Fruit fly (Drosophila melanogaster) whole organism, embryonic: ENCODE results near the gene CG4968.

Experiments
- Abd-B ChIP-seq: fragments of 200-800 bp; sonication (Bioruptor generic); optimal IDR thresholded peaks from 2 replicates; lab custom pipeline; 2018; ENCODE audit warnings: missing biosample characterization, mild to moderate bottlenecking, missing genetic modification characterization, moderate library complexity
- Antp ChIP-seq: fragments of 200-800 bp; sonication (Bioruptor generic); optimal IDR thresholded peaks from 3 replicates; lab custom pipeline; 2016; ENCODE audit warnings: missing biosample characterization, missing genetic modification characterization
- Atf3 ChIP-seq: fragments of 200-800 bp; sonication (Bioruptor generic); optimal IDR thresholded peaks from 3 replicates; lab custom pipeline; 2016; ENCODE audit warnings: missing biosample characterization, missing genetic modification characterization
- Bgb ChIP-seq: fragments of 200-800 bp; sonication (Bioruptor generic); IDR thresholded peaks from 2 replicates; pipeline ENCODE4 v1.3.6; 2022; ENCODE audit warnings: missing biosample characterization, missing genetic modification characterization; ENCODE audit not compliant: partially characterized antibody
- CG12659 ChIP-seq: fragments of 200-800 bp; sonication (Bioruptor generic); optimal IDR thresholded peaks from 3 replicates; lab custom pipeline; 2017; ENCODE audit warnings: mild to moderate bottlenecking, missing biosample characterization, missing genetic modification reagents, missing genetic modification characterization
- CG14667 ChIP-seq: fragments of 200-800 bp; sonication (Bioruptor generic); IDR thresholded peaks from 2 replicates; pipeline ENCODE4 v1.3.6; 2022; ENCODE audit warnings: missing biosample characterization, missing genetic modification characterization
- CG14965 ChIP-seq: fragments of 200-800 bp; sonication (Bioruptor generic); optimal IDR thresholded peaks from 2 replicates; lab custom pipeline; 2016; ENCODE audit warnings: missing biosample characterization, missing genetic modification characterization, borderline replicate concordance
- CG15073 ChIP-seq: fragments of 200-800 bp; sonication (Bioruptor generic); optimal IDR thresholded peaks from 2 replicates; lab custom pipeline; 2016; ENCODE audit warnings: missing biosample characterization, missing genetic modification characterization
- CG15601 ChIP-seq: fragments of 200-800 bp; sonication (Bioruptor generic); optimal IDR thresholded peaks from 3 replicates; lab custom pipeline; 2019; ENCODE audit warnings: missing biosample characterization, mild to moderate bottlenecking, missing genetic modification characterization, moderate library complexity
- CG1603 ChIP-seq: fragments of 200-800 bp; sonication (Bioruptor generic); optimal IDR thresholded peaks from 2 replicates; lab custom pipeline; 2019; ENCODE audit warnings: missing biosample characterization, mild to moderate bottlenecking, missing genetic modification characterization, moderate library complexity
- CG17328 ChIP-seq: fragments of 200-800 bp; sonication (Bioruptor generic); IDR thresholded peaks from 2 replicates; pipeline ENCODE4 v1.3.6; 2022; ENCODE audit warnings: missing biosample characterization, missing genetic modification characterization
- CG17361 ChIP-seq: fragments of 200-800 bp; sonication (Bioruptor generic); IDR thresholded peaks from 3 replicates; pipeline ENCODE4 v1.3.6; 2022; ENCODE audit warnings: missing biosample characterization, missing genetic modification characterization
- CG17385 ChIP-seq: fragments of 200-800 bp; sonication (Bioruptor generic); optimal IDR thresholded peaks from 3 replicates; lab custom pipeline; 2018; ENCODE audit warnings: missing biosample characterization, mild to moderate bottlenecking, missing genetic modification characterization
- CG1792 ChIP-seq: fragments of 200-800 bp; sonication (Bioruptor generic); optimal IDR thresholded peaks from 2 replicates; lab custom pipeline; 2016; ENCODE audit warnings: missing biosample characterization, missing genetic modification characterization
- CG2129 ChIP-seq: fragments of 200-800 bp; sonication (Bioruptor generic); IDR thresholded peaks from 2 replicates; pipeline ENCODE4 v1.3.6; 2022; ENCODE audit warnings: missing biosample characterization, missing genetic modification characterization; ENCODE audit not compliant: partially characterized antibody
- CG2875 ChIP-seq: fragments of 200-800 bp; sonication (Bioruptor generic); optimal IDR thresholded peaks from 2 replicates; lab custom pipeline; 2017; ENCODE audit warnings: missing biosample characterization, mild to moderate bottlenecking, missing genetic modification characterization, missing genetic modification reagents
- CG4404 ChIP-seq: fragments of 200-800 bp; sonication (Bioruptor generic); IDR thresholded peaks from 2 replicates; pipeline ENCODE4 v1.3.6; 2022; ENCODE audit warnings: missing biosample characterization, missing genetic modification characterization
- CG4707 ChIP-seq: fragments of 200-800 bp; sonication (Bioruptor generic); optimal IDR thresholded peaks from 2 replicates; lab custom pipeline; 2018; ENCODE audit warnings: missing biosample characterization, mild to moderate bottlenecking, missing genetic modification characterization, moderate library complexity
- CG6272 ChIP-seq: fragments of 200-800 bp; sonication (Bioruptor generic); IDR thresholded peaks from 2 replicates; pipeline ENCODE4 v1.3.6; 2022; ENCODE audit warnings: missing biosample characterization, missing genetic modification characterization
- CG8765 ChIP-seq: fragments of 200-800 bp; sonication (Bioruptor generic); IDR thresholded peaks from 2 replicates; pipeline ENCODE4 v1.3.6; 2022; ENCODE audit warnings: missing biosample characterization, missing genetic modification characterization
- D ChIP-seq, 2 experiments: fragments of 200-800 bp in 1 of 2; fragments of >200 bp in 1 of 2; sonication (Bioruptor generic) in 1 of 2; optimal IDR thresholded peaks; 2 replicates in 1 of 2; 3 replicates in 1 of 2; lab custom pipeline; 2017; ENCODE audit warnings: mild to moderate bottlenecking in 1 of 2, missing biosample characterization in 1 of 2, missing genetic modification characterization in 1 of 2, missing genetic modification reagents in 1 of 2
- Dad ChIP-seq: fragments of 200-800 bp; sonication (Bioruptor generic); optimal IDR thresholded peaks from 3 replicates; lab custom pipeline; 2016; ENCODE audit warnings: missing biosample characterization, missing genetic modification characterization
- Dek ChIP-seq: fragments of 200-800 bp; sonication (Bioruptor generic); optimal IDR thresholded peaks from 3 replicates; lab custom pipeline; 2019; ENCODE audit warnings: missing biosample characterization, mild to moderate bottlenecking, missing genetic modification characterization, moderate library complexity
- ERR ChIP-seq: fragments of 200-800 bp; sonication (Bioruptor generic); optimal IDR thresholded peaks from 2 replicates; lab custom pipeline; 2016; ENCODE audit warnings: missing biosample characterization, missing genetic modification characterization
- Ets65A ChIP-seq: fragments of 200-800 bp; sonication (Bioruptor generic); peaks from one replicate; lab custom pipeline; 2016; ENCODE audit warnings: missing biosample characterization, missing genetic modification characterization
- HHEX ChIP-seq: fragments of 200-800 bp; sonication (Bioruptor generic); optimal IDR thresholded peaks from 3 replicates; lab custom pipeline; 2017; ENCODE audit warnings: missing biosample characterization, mild to moderate bottlenecking, missing genetic modification characterization, missing genetic modification reagents
- Hmr ChIP-seq: fragments of 200-800 bp; sonication (Bioruptor generic); optimal IDR thresholded peaks from 3 replicates; lab custom pipeline; 2017; ENCODE audit warnings: mild to moderate bottlenecking, missing biosample characterization, missing genetic modification reagents, missing genetic modification characterization
- MTF-1 ChIP-seq: fragments of 200-800 bp; sonication (Bioruptor generic); optimal IDR thresholded peaks from 2 replicates; lab custom pipeline; 2018; ENCODE audit warnings: missing biosample characterization, mild to moderate bottlenecking, missing genetic modification characterization, borderline replicate concordance
- Meics ChIP-seq: fragments of 200-800 bp; sonication (Bioruptor generic); optimal IDR thresholded peaks from 2 replicates; lab custom pipeline; 2017; ENCODE audit warnings: missing biosample characterization, mild to moderate bottlenecking, missing genetic modification characterization
- Nf-YA ChIP-seq: fragments of 200-800 bp; sonication (Bioruptor generic); IDR thresholded peaks from 2 replicates; pipeline ENCODE4 v1.3.6; 2022; ENCODE audit warnings: missing biosample characterization, missing genetic modification characterization
- Poxn ChIP-seq: fragments of 200-800 bp; sonication (Bioruptor generic); IDR thresholded peaks from 2 replicates; pipeline ENCODE4 v1.3.6; 2022; ENCODE audit warnings: missing biosample characterization, missing genetic modification characterization
- Sry-β ChIP-seq: fragments of 200-800 bp; sonication (Bioruptor generic); optimal IDR thresholded peaks from 2 replicates; lab custom pipeline; 2018; ENCODE audit warnings: missing biosample characterization, mild to moderate bottlenecking, missing genetic modification characterization, moderate library complexity
- Taf1 ChIP-seq: fragments of 200-800 bp; sonication (Bioruptor generic); IDR thresholded peaks from 2 replicates; pipeline ENCODE4 v1.3.6; 2022; ENCODE audit warnings: missing biosample characterization, missing genetic modification characterization
- corto ChIP-seq: fragments of 200-800 bp; sonication (Bioruptor generic); optimal IDR thresholded peaks from 2 replicates; lab custom pipeline; 2016; ENCODE audit warnings: missing biosample characterization, mild to moderate bottlenecking, missing genetic modification characterization, moderate library complexity
- danr ChIP-seq: fragments of 200-800 bp; sonication (Bioruptor generic); IDR thresholded peaks from 2 replicates; pipeline ENCODE4 v1.3.6; 2022; ENCODE audit warnings: missing biosample characterization, missing genetic modification characterization
- dm ChIP-seq: fragments of 200-800 bp; sonication (Bioruptor generic); optimal IDR thresholded peaks from 3 replicates; lab custom pipeline; 2016; ENCODE audit warnings: missing biosample characterization, missing genetic modification characterization
- ewg ChIP-seq: fragments of 200-800 bp; sonication (Bioruptor generic); optimal IDR thresholded peaks from 3 replicates; lab custom pipeline; 2017; ENCODE audit warnings: mild to moderate bottlenecking, missing biosample characterization, missing genetic modification reagents, missing genetic modification characterization
- fru ChIP-seq: fragments of >200 bp; optimal IDR thresholded peaks from 2 replicates; lab custom pipeline; 2017
- gcm2 ChIP-seq: fragments of 200-800 bp; sonication (Bioruptor generic); optimal IDR thresholded peaks from 2 replicates; lab custom pipeline; 2016; ENCODE audit warnings: missing biosample characterization, missing genetic modification characterization
- gem ChIP-seq: fragments of 200-800 bp; sonication (Bioruptor generic); optimal IDR thresholded peaks from 2 replicates; lab custom pipeline; 2019; ENCODE audit warnings: missing biosample characterization, mild to moderate bottlenecking, missing genetic modification characterization, moderate library complexity
- grau ChIP-seq: fragments of 200-800 bp; optimal IDR thresholded peaks from 3 replicates; lab custom pipeline; 2019; ENCODE audit warnings: missing biosample characterization, mild to moderate bottlenecking, missing genetic modification characterization, moderate library complexity
- hbn ChIP-seq: fragments of 200-800 bp; sonication (Bioruptor generic); IDR thresholded peaks from 2 replicates; pipeline ENCODE4 v1.3.6; 2022; ENCODE audit warnings: missing biosample characterization, missing genetic modification characterization; ENCODE audit not compliant: partially characterized antibody
- kay ChIP-seq: fragments of 200-800 bp; sonication (Bioruptor generic); optimal IDR thresholded peaks from 2 replicates; lab custom pipeline; 2016; ENCODE audit warnings: missing biosample characterization, missing genetic modification characterization
- klu ChIP-seq: fragments of 200-800 bp; sonication (Bioruptor generic); IDR thresholded peaks from 2 replicates; pipeline ENCODE4 v1.3.6; 2022; ENCODE audit warnings: missing biosample characterization, missing genetic modification characterization
- oc ChIP-seq: fragments of 200-800 bp; sonication (Bioruptor generic); optimal IDR thresholded peaks from 2 replicates; lab custom pipeline; 2018; ENCODE audit warnings: missing biosample characterization, mild to moderate bottlenecking, missing genetic modification characterization, moderate library complexity
- org-1 ChIP-seq: fragments of 200-800 bp; sonication (Bioruptor generic); optimal IDR thresholded peaks from 2 replicates; lab custom pipeline; 2017; ENCODE audit warnings: missing biosample characterization, missing genetic modification characterization
- repo ChIP-seq: fragments of 200-800 bp; sonication (Bioruptor generic); optimal IDR thresholded peaks from 2 replicates; lab custom pipeline; 2016; ENCODE audit warnings: missing biosample characterization, missing genetic modification characterization
- tin ChIP-seq: fragments of 200-800 bp; sonication (Bioruptor generic); optimal IDR thresholded peaks from 3 replicates; lab custom pipeline; 2016; ENCODE audit warnings: missing biosample characterization, missing genetic modification characterization
- tll ChIP-seq, 2 experiments: fragments of 200-800 bp in 1 of 2; fragments of >200 bp in 1 of 2; sonication (Bioruptor generic) in 1 of 2; optimal IDR thresholded peaks; 2 replicates each; lab custom pipeline; 2017 to 2019; ENCODE audit warnings: missing biosample characterization in 2 of 2, missing genetic modification characterization in 2 of 2, mild to moderate bottlenecking in 1 of 2, moderate library complexity in 1 of 2
- trh ChIP-seq: fragments of 200-800 bp; sonication (Bioruptor generic); optimal IDR thresholded peaks from 2 replicates; lab custom pipeline; 2016; ENCODE audit warnings: missing biosample characterization, missing genetic modification characterization

CG4968 gene

dm6 chr2L:10321036-10321583 lies 14.4 kb downstream of the CG4968 start (continued):
- no peak for TF ChIP-seq Nf-YA (GFP tag; lab: Robert Waterston, UW)
- TF ChIP-seq CG12659 (GFP tag; lab: Kevin White, UChicago) = peak; percentile 26
- no peak for TF ChIP-seq Dek (tag; lab: Kevin White, UChicago)
- no peak for TF ChIP-seq CG4707 (GFP tag; lab: Kevin White, UChicago)
- TF ChIP-seq CG8765 = no peak
- TF ChIP-seq Ets65A = peak; percentile 85
- TF ChIP-seq repo = no peak
- TF ChIP-seq grau (tag; lab: Kevin White, UChicago) = no peak
- no peak for TF ChIP-seq CG2129
- peak; percentile 2 for TF ChIP-seq CG1603 (tag; lab: Kevin White, UChicago)
- TF ChIP-seq kay (GFP tag; lab: Kevin White, UChicago) = no peak
- no peak for TF ChIP-seq oc (tag; lab: Kevin White, UChicago)
- TF ChIP-seq danr (GFP tag; lab: Robert Waterston, UW) = no peak
- no peak for TF ChIP-seq CG14965 (GFP tag; lab: Kevin White, UChicago)
- TF ChIP-seq Antp (GFP tag; lab: Kevin White, UChicago) = peak; percentile 18
- no peak; the same call in none of the 2 replicates for TF ChIP-seq hbn (GFP tag; lab: Robert Waterston, UW)
- TF ChIP-seq Poxn = no peak
- no peak for TF ChIP-seq dm (GFP tag; lab: Kevin White, UChicago)
- TF ChIP-seq CG6272 = no peak
- no peak for TF ChIP-seq Atf3 (GFP tag; lab: Kevin White, UChicago)
- no peak for TF ChIP-seq CG17385 (GFP tag; lab: Kevin White, UChicago)
- no peak for TF ChIP-seq Abd-B (GFP tag; lab: Kevin White, UChicago)
- TF ChIP-seq gem (tag; lab: Kevin White, UChicago) = no peak
- TF ChIP-seq ERR (GFP tag; lab: Kevin White, UChicago) = no peak
- no peak for TF ChIP-seq CG17328 (GFP tag; lab: Robert Waterston, UW)
- TF ChIP-seq Meics (GFP tag; lab: Kevin White, UChicago) = peak; percentile 16
- TF ChIP-seq trh = no peak
- no peak for TF ChIP-seq CG15601
- TF ChIP-seq klu (GFP tag; lab: Robert Waterston, UW) = no peak
- no peak for TF ChIP-seq CG14667 (GFP tag; lab: Robert Waterston, UW)
- no peak for TF ChIP-seq Hmr (GFP tag; lab: Kevin White, UChicago)
- no peak for TF ChIP-seq Taf1 (GFP tag; lab: Robert Waterston, UW)
- TF ChIP-seq MTF-1 = no peak
- TF ChIP-seq CG17361 (GFP tag; lab: Robert Waterston, UW) = peak; percentile 43; the same call in 1 of the 3 replicates
- no peak for TF ChIP-seq Sry-β (GFP tag; lab: Kevin White, UChicago)
- peak; percentile 14 for TF ChIP-seq tin (GFP tag; lab: Kevin White, UChicago)
- TF ChIP-seq HHEX (GFP tag; lab: Kevin White, UChicago) = no peak
- TF ChIP-seq CG4404 (GFP tag; lab: Robert Waterston, UW) = no peak
- TF ChIP-seq D (optimal IDR thresholded peaks at IDR 0.05; lab: Kevin White, UChicago) = no peak
- TF ChIP-seq D (GFP tag; optimal IDR thresholded peaks at IDR 0.05; lab: Kevin White, UChicago) = peak; percentile 21
- TF ChIP-seq fru = no peak
- no peak for TF ChIP-seq ewg (GFP tag; lab: Kevin White, UChicago)
- TF ChIP-seq CG15073 (GFP tag; lab: Kevin White, UChicago) = no peak
- no peak for TF ChIP-seq CG2875 (GFP tag; lab: Kevin White, UChicago)
- TF ChIP-seq org-1 (GFP tag; lab: Kevin White, UChicago) = no peak
- TF ChIP-seq gcm2 = no peak
- TF ChIP-seq Dad (GFP tag; lab: Kevin White, UChicago) = no peak
- no peak for TF ChIP-seq CG1792 (GFP tag; lab: Kevin White, UChicago)
- TF ChIP-seq tll (GFP tag; optimal IDR thresholded peaks at IDR 0.05; lab: Kevin White, UChicago) = no peak
- TF ChIP-seq corto (GFP tag; lab: Kevin White, UChicago) = no peak
- TF ChIP-seq Bgb (GFP tag; lab: Robert Waterston, UW) = peak; percentile 46; the same call in 1 of the 2 replicates
